Fruit fly (Drosophila melanogaster): ENCODE measurements around the gene pon.

- no peak for TF ChIP-seq CG6276 (GFP tag; optimal IDR thresholded peaks at IDR 0.05)
- TF ChIP-seq Blimp-1 (GFP tag; optimal IDR thresholded peaks at IDR 0.05) = no peak
- peak; percentile 6 for TF ChIP-seq vri (GFP tag; optimal IDR thresholded peaks at IDR 0.05)
- no peak for TF ChIP-seq CG6792 (GFP tag; optimal IDR thresholded peaks at IDR 0.05)
- no peak for TF ChIP-seq CG6808 (GFP tag; optimal IDR thresholded peaks at IDR 0.05)
- TF ChIP-seq OdsH (GFP tag; optimal IDR thresholded peaks at IDR 0.05) = no peak
- TF ChIP-seq Eip78C (GFP tag) = no peak
- TF ChIP-seq cyc (GFP tag; optimal IDR thresholded peaks at IDR 0.05) = no peak
Observed at dm6 chrX:4618869-4619268, 17.2 kb upstream of the pon start.

Data from whole organism, prepupa.